Worm (Caenorhabditis elegans): ENCODE data around the gene rpia-1.

Gene rpia-1

DNA sequence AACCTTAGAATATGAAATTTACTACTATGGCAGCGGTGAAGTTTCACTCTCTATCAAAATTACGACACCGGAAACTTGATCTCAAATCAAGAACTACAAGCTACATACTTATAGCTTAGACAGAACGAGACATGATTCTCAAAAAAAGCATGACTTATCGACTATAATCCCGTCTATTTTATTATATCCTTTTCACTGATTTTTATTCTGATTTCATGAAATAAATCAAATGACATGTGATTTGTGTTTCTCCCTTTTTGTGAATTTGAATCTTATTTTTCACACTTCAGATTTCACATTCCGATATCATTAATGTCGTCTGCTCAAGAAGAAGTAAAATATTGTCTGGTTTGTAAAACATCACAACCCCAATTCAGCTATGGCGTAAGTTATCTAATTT is 22.9 kb upstream of the rpia-1 start, which contains the start of gene ZK418.11:
TSS of gene ZK418.11 (plus strand) at position 289 of the 400 bp plus-strand sequence.
- TF ChIP-seq lin-13 (tag; optimal IDR thresholded peaks at IDR 0.05) (no peak), nhr-2 (tag; optimal IDR thresholded peaks at IDR 0.05) (no peak), nhr-76 (tag; optimal IDR thresholded peaks at IDR 0.05) (no peak), unc-120 (tag; optimal IDR thresholded peaks at IDR 0.05; ENCODE audit: poor library complexity, severe bottlenecking) (no peak), hlh-1 (tag; optimal IDR thresholded peaks at IDR 0.05) (no peak), pha-4 (tag; optimal IDR thresholded peaks at IDR 0.05) (no peak), unc-62 (GFP tag; optimal IDR thresholded peaks at IDR 0.05) (no peak), nhr-12 (tag; optimal IDR thresholded peaks at IDR 0.05) (no peak), ztf-11 (tag; optimal IDR thresholded peaks at IDR 0.05) (no peak), zip-8 (tag; optimal IDR thresholded peaks at IDR 0.05) (no peak), nhr-28 (tag; optimal IDR thresholded peaks at IDR 0.05) (no peak), ceh-83 (GFP tag; optimal IDR thresholded peaks at IDR 0.05) (no peak), mls-2 (tag; optimal IDR thresholded peaks at IDR 0.05) (no peak), lin-32 (GFP tag; optimal IDR thresholded peaks at IDR 0.05) (no peak)

DNA sequence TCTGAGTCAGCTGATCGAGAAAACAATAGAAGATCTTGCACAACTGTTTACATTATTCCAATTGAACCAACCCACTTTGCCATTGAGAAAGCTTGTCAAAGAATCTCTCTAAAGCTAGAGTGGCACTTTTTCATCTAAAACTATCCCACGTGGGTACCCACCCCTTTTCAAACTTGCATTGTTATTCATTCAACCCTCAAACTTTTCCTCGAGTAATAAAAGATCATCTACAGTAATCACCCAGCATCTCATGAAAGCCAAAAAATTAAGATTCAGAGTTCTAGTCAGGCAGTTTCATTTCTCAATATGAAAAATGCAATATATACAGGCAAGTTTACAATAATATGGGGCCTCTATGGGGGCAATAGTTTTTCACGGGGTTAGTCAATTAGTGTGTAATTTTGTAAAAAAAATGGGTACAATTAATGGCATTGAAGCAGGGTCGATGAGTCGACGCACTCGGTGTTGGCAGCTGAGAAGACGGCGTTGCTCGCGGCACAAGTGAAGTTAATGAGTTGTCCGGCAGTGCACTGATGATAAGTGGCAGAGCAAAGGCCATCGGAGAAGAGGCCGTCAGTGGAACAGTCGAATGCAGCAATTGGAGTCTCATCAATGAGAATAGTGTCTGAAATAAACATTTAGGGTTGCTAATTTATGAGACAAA is 21.0 kb upstream of the rpia-1 start:
- TF ChIP-seq ceh-39 (tag; optimal IDR thresholded peaks at IDR 0.05): no peak
- TF ChIP-seq nhr-76 (tag; optimal IDR thresholded peaks at IDR 0.05): no peak
- TF ChIP-seq ceh-83 (GFP tag; optimal IDR thresholded peaks at IDR 0.05): no peak
- no peak for TF ChIP-seq ztf-11 (tag; optimal IDR thresholded peaks at IDR 0.05)
- TF ChIP-seq unc-120 (tag; optimal IDR thresholded peaks at IDR 0.05; ENCODE audit: poor library complexity, severe bottlenecking): no peak
- TF ChIP-seq unc-39 (tag; optimal IDR thresholded peaks at IDR 0.05): no peak
- TF ChIP-seq cnd-1 (tag; optimal IDR thresholded peaks at IDR 0.05): no peak
- TF ChIP-seq elt-1 (tag; optimal IDR thresholded peaks at IDR 0.05; ENCODE audit: borderline replicate concordance, insufficient read depth): no peak
- no peak for TF ChIP-seq M03D4.4 (tag; optimal IDR thresholded peaks at IDR 0.05)
- TF ChIP-seq nhr-28 (tag; optimal IDR thresholded peaks at IDR 0.05): no peak
- no peak for TF ChIP-seq sem-2 (GFP tag; optimal IDR thresholded peaks at IDR 0.05)
- no peak for TF ChIP-seq nhr-12 (tag; optimal IDR thresholded peaks at IDR 0.05)
- TF ChIP-seq ceh-43 (GFP tag; optimal IDR thresholded peaks at IDR 0.05): no peak
- TF ChIP-seq lin-13 (tag; optimal IDR thresholded peaks at IDR 0.05): no peak

DNA sequence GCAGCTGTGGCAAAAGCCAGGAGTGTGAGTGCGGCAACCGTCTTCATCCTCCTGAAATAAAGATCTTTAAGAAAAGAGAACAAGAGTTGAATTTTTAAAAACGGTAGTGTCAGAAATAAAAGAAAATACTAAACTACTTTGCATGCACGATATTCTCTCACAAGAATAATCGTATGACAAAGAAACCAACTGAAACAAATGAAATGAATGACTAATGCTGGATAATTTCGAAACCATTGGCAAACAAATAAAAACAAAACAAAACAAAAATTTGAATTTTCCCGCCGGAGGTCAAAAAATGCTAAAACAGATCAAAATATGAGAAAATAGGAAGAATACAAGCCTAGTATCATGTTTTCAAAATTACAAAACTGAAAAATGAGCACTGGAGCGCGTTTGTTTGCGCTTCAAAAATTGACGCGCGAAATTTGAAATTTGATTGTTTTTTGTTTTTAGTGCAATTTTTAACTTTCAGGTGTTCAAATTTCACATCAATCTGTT is 18.9 kb upstream of the rpia-1 start, which contains the start of gene cpg-2:
TSS of gene cpg-2 (minus strand) at position 51 of the 501 bp plus-strand sequence.
- no peak for TF ChIP-seq elt-1 (tag; optimal IDR thresholded peaks at IDR 0.05; ENCODE audit: borderline replicate concordance, insufficient read depth)
- TF ChIP-seq nhr-28 (tag; optimal IDR thresholded peaks at IDR 0.05): no peak
- no peak for TF ChIP-seq unc-120 (tag; optimal IDR thresholded peaks at IDR 0.05; ENCODE audit: poor library complexity, severe bottlenecking)
- no peak for TF ChIP-seq ztf-11 (tag; optimal IDR thresholded peaks at IDR 0.05)
- no peak for TF ChIP-seq nhr-76 (tag; optimal IDR thresholded peaks at IDR 0.05)
- TF ChIP-seq ceh-83 (GFP tag; optimal IDR thresholded peaks at IDR 0.05): no peak
- no peak for TF ChIP-seq snpc-4 (tag; optimal IDR thresholded peaks at IDR 0.05)
- no peak for TF ChIP-seq mep-1 (tag; optimal IDR thresholded peaks at IDR 0.05)
- no peak for TF ChIP-seq lin-32 (GFP tag; optimal IDR thresholded peaks at IDR 0.05)

DNA sequence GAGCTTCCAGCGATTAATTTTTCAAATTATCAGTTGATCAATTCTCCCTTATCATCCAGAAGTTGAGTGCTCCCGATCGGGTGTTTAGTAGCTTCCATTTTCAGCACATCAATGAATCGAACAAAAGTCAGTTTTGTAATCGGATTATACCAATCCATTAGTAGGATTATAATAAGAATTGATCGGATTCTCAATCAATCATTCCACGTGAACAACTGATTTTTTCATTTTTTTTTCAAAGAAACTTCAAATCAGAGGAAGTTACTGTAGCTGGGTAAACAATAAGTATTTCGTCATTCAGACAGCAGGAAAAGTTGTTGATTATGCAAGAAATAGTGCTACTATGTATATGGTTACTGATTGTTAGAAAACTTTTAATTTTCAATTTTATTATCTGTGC is 16.1 kb upstream of the rpia-1 start:
- TF ChIP-seq sptf-1 (tag; optimal IDR thresholded peaks at IDR 0.05) (no peak), ceh-43 (GFP tag; optimal IDR thresholded peaks at IDR 0.05) (no peak), ceh-83 (GFP tag; optimal IDR thresholded peaks at IDR 0.05) (no peak), nhr-2 (tag; optimal IDR thresholded peaks at IDR 0.05) (no peak), bed-3 (GFP tag; optimal IDR thresholded peaks at IDR 0.05) (no peak), nhr-28 (tag; optimal IDR thresholded peaks at IDR 0.05) (no peak), unc-120 (tag; optimal IDR thresholded peaks at IDR 0.05; ENCODE audit: poor library complexity, severe bottlenecking) (no peak), tbx-8 (GFP tag; optimal IDR thresholded peaks at IDR 0.05) (no peak), lsy-2 (tag; optimal IDR thresholded peaks at IDR 0.05) (no peak), nhr-76 (tag; optimal IDR thresholded peaks at IDR 0.05) (no peak), unc-39 (tag; optimal IDR thresholded peaks at IDR 0.05) (no peak), flh-1 (GFP tag; optimal IDR thresholded peaks at IDR 0.05) (no peak), ham-2 (GFP tag; optimal IDR thresholded peaks at IDR 0.05) (no peak), snpc-4 (tag; optimal IDR thresholded peaks at IDR 0.05) (no peak), mep-1 (tag; optimal IDR thresholded peaks at IDR 0.05) (no peak), pha-4 (tag; optimal IDR thresholded peaks at IDR 0.05) (no peak), mls-2 (tag; optimal IDR thresholded peaks at IDR 0.05) (no peak)

DNA sequence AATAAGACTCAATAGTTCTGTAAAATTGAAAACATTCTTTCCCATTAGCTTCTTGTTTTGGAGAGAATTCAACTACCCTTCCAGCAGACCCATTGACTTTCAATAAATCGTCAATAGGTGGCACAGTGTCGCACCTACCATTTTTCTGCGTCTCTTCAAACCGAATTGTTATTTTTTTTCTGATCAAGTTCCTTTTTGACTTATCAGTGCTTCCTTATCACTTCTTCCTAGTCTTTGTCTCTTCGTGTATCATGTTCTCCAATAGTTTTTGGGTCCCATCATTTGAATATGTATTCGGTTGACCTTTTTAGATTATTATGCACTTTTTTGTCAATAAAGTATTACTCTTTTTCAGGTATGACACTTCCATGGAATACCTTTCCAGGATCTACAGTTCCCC is 15.0 kb upstream of the rpia-1 start, which contains the start of gene odd-1:
TSS of gene odd-1 (plus strand) at position 349 of the 400 bp plus-strand sequence.
- TF ChIP-seq lsy-2 (tag; optimal IDR thresholded peaks at IDR 0.05): no peak
- no peak for TF ChIP-seq elt-1 (tag; optimal IDR thresholded peaks at IDR 0.05; ENCODE audit: borderline replicate concordance, insufficient read depth)
- no peak for TF ChIP-seq mls-2 (tag; optimal IDR thresholded peaks at IDR 0.05)
- no peak for TF ChIP-seq nhr-2 (tag; optimal IDR thresholded peaks at IDR 0.05)
- TF ChIP-seq nhr-76 (tag; optimal IDR thresholded peaks at IDR 0.05): no peak
- TF ChIP-seq unc-62 (GFP tag; optimal IDR thresholded peaks at IDR 0.05): no peak
- TF ChIP-seq lin-13 (tag; optimal IDR thresholded peaks at IDR 0.05): no peak
- no peak for TF ChIP-seq mab-5 (tag; optimal IDR thresholded peaks at IDR 0.05)
- TF ChIP-seq ces-1 (GFP tag; optimal IDR thresholded peaks at IDR 0.05): no peak
- no peak for TF ChIP-seq ham-2 (GFP tag; optimal IDR thresholded peaks at IDR 0.05)
